Fruit fly (Drosophila melanogaster) whole organism, embryonic: ENCODE data around the gene CG42784.
A peak's percentile ranks its signal among the peaks of the same experiment; 100 is the strongest.

ENCODE experiments used
- Antp ChIP-seq: fragments of 200-800 bp; sonication (Bioruptor generic); optimal IDR thresholded peaks from 3 replicates; lab custom pipeline; 2016; ENCODE audit warnings: missing biosample characterization, missing genetic modification characterization
- Bteb2 ChIP-seq: fragments of 200-800 bp; sonication (Bioruptor generic); optimal IDR thresholded peaks from 2 replicates; lab custom pipeline; 2016; ENCODE audit warnings: missing biosample characterization, missing genetic modification characterization
- CG11560 ChIP-seq: fragments of 200-800 bp; sonication (Bioruptor generic); IDR thresholded peaks from 3 replicates; pipeline ENCODE4 v1.3.6; 2022; ENCODE audit warnings: missing biosample characterization, missing genetic modification characterization
- CG11696 ChIP-seq: fragments of 200-800 bp; sonication (Bioruptor generic); IDR thresholded peaks from 2 replicates; pipeline ENCODE4 v1.3.6; 2022; ENCODE audit warnings: missing biosample characterization, missing genetic modification characterization
- CG14014 ChIP-seq: fragments of 200-800 bp; sonication (Bioruptor generic); IDR thresholded peaks from 2 replicates; pipeline ENCODE4 v1.3.6; 2022; ENCODE audit warnings: missing biosample characterization, missing genetic modification characterization
- CG15011 ChIP-seq: fragments of 200-800 bp; sonication (Bioruptor generic); optimal IDR thresholded peaks from 3 replicates; lab custom pipeline; 2018; ENCODE audit warnings: missing biosample characterization, mild to moderate bottlenecking, missing genetic modification characterization
- CG15514 ChIP-seq: fragments of 200-800 bp; sonication (Bioruptor generic); optimal IDR thresholded peaks from 3 replicates; lab custom pipeline; 2017; ENCODE audit warnings: missing biosample characterization, missing genetic modification characterization, mild to moderate bottlenecking, moderate library complexity, missing genetic modification reagents
- CG1647 ChIP-seq: fragments of 200-800 bp; sonication (Bioruptor generic); optimal IDR thresholded peaks from 3 replicates; lab custom pipeline; 2016; ENCODE audit warnings: missing biosample characterization, missing genetic modification characterization
- CG2712 ChIP-seq: fragments of 200-800 bp; optimal IDR thresholded peaks from 3 replicates; lab custom pipeline; 2019; ENCODE audit warnings: missing biosample characterization, mild to moderate bottlenecking, missing genetic modification characterization, moderate library complexity
- CG3163 ChIP-seq: fragments of 200-800 bp; sonication (Bioruptor generic); optimal IDR thresholded peaks from 3 replicates; lab custom pipeline; 2016; ENCODE audit warnings: missing biosample characterization, missing genetic modification characterization
- CG33557 ChIP-seq: fragments of 200-800 bp; sonication (Bioruptor generic); optimal IDR thresholded peaks from 2 replicates; lab custom pipeline; 2019; ENCODE audit warnings: missing biosample characterization, mild to moderate bottlenecking, missing genetic modification characterization, moderate library complexity
- CG4328 ChIP-seq: fragments of 200-800 bp; sonication (Bioruptor generic); optimal IDR thresholded peaks from 3 replicates; lab custom pipeline; 2017; ENCODE audit warnings: missing biosample characterization, missing genetic modification reagents, missing genetic modification characterization
- CG4404 ChIP-seq: fragments of 200-800 bp; sonication (Bioruptor generic); IDR thresholded peaks from 2 replicates; pipeline ENCODE4 v1.3.6; 2022; ENCODE audit warnings: missing biosample characterization, missing genetic modification characterization
- CG4730 ChIP-seq: fragments of 200-800 bp; sonication (Bioruptor generic); IDR thresholded peaks from 2 replicates; pipeline ENCODE4 v1.3.6; 2022; ENCODE audit warnings: missing biosample characterization, missing genetic modification characterization
- CG4820 ChIP-seq: fragments of 200-800 bp; sonication (Bioruptor generic); optimal IDR thresholded peaks from 3 replicates; lab custom pipeline; 2016; ENCODE audit warnings: missing biosample characterization, missing genetic modification characterization
- CG4854 ChIP-seq: fragments of 200-800 bp; sonication (Bioruptor generic); optimal IDR thresholded peaks from 2 replicates; lab custom pipeline; 2016; ENCODE audit warnings: missing biosample characterization, missing genetic modification characterization, inconsistent platforms
- CG6765 ChIP-seq: fragments of 200-800 bp; sonication (Bioruptor generic); optimal IDR thresholded peaks from 3 replicates; lab custom pipeline; 2017; ENCODE audit warnings: missing biosample characterization, mild to moderate bottlenecking, missing genetic modification characterization
- CG6854 ChIP-seq: fragments of 200-800 bp; sonication (Bioruptor generic); optimal IDR thresholded peaks from 3 replicates; lab custom pipeline; 2017; ENCODE audit warnings: missing biosample characterization, mild to moderate bottlenecking, missing genetic modification characterization
- CG7357 ChIP-seq: fragments of 200-800 bp; sonication (Bioruptor generic); IDR thresholded peaks from 3 replicates; pipeline ENCODE4 v1.3.6; 2022; ENCODE audit warnings: missing biosample characterization, missing genetic modification characterization
- CG7745 ChIP-seq: fragments of 200-800 bp; sonication (Bioruptor generic); optimal IDR thresholded peaks from 2 replicates; lab custom pipeline; 2018; ENCODE audit warnings: missing biosample characterization, mild to moderate bottlenecking, missing genetic modification characterization, moderate library complexity
- CG8281 ChIP-seq: fragments of 200-800 bp; sonication (Bioruptor generic); optimal IDR thresholded peaks from 2 replicates; lab custom pipeline; 2018; ENCODE audit warnings: missing biosample characterization, mild to moderate bottlenecking, missing genetic modification characterization, moderate library complexity
- Dad ChIP-seq: fragments of 200-800 bp; sonication (Bioruptor generic); optimal IDR thresholded peaks from 3 replicates; lab custom pipeline; 2016; ENCODE audit warnings: missing biosample characterization, missing genetic modification characterization
- Dfd ChIP-seq, 2 experiments: fragments of >200 bp; optimal IDR thresholded peaks; 2 replicates each; lab custom pipeline; 2017; ENCODE audit warnings: missing biosample characterization in 2 of 2, missing genetic modification characterization in 2 of 2
- ERR ChIP-seq: fragments of 200-800 bp; sonication (Bioruptor generic); optimal IDR thresholded peaks from 2 replicates; lab custom pipeline; 2016; ENCODE audit warnings: missing biosample characterization, missing genetic modification characterization
- Ets97D ChIP-seq: fragments of 200-800 bp; sonication (Bioruptor generic); optimal IDR thresholded peaks from 3 replicates; lab custom pipeline; 2016; ENCODE audit warnings: missing biosample characterization, missing genetic modification characterization
- MESR4 ChIP-seq: fragments of 200-800 bp; sonication (Bioruptor generic); optimal IDR thresholded peaks from 2 replicates; lab custom pipeline; 2018; ENCODE audit warnings: missing biosample characterization, mild to moderate bottlenecking, missing genetic modification characterization, moderate library complexity
- Spps ChIP-seq: fragments of 200-800 bp; sonication (Bioruptor generic); optimal IDR thresholded peaks from 2 replicates; lab custom pipeline; 2018; ENCODE audit warnings: missing biosample characterization, mild to moderate bottlenecking, missing genetic modification characterization
- Stat92E ChIP-seq, 3 experiments: fragments of >200 bp in 2 of 3; fragments of 200-800 bp in 1 of 3; sonication (Bioruptor generic) in 1 of 3; optimal IDR thresholded peaks; 2 replicates each; lab custom pipeline; 2017 to 2019; ENCODE audit warnings: missing biosample characterization in 3 of 3, missing genetic modification characterization in 3 of 3, mild to moderate bottlenecking in 1 of 3, moderate library complexity in 1 of 3
- Trl ChIP-seq, 3 experiments: fragments of >200 bp in 2 of 3; fragments of 200-800 bp in 1 of 3; sonication (Bioruptor generic) in 1 of 3; optimal IDR thresholded peaks; 2 replicates in 1 of 3; 3 replicates in 2 of 3; lab custom pipeline; 2016 to 2017; ENCODE audit warnings: missing biosample characterization in 1 of 3, missing genetic modification characterization in 1 of 3
- ato ChIP-seq: fragments of 200-800 bp; sonication (Bioruptor generic); IDR thresholded peaks from 2 replicates; pipeline ENCODE4 v1.3.6; 2022; ENCODE audit warnings: missing biosample characterization, missing genetic modification characterization; ENCODE audit not compliant: partially characterized antibody
- bigmax ChIP-seq: fragments of 200-800 bp; sonication (Bioruptor generic); optimal IDR thresholded peaks from 2 replicates; lab custom pipeline; 2018; ENCODE audit warnings: missing biosample characterization, mild to moderate bottlenecking, missing genetic modification characterization
- danr ChIP-seq: fragments of 200-800 bp; sonication (Bioruptor generic); IDR thresholded peaks from 2 replicates; pipeline ENCODE4 v1.3.6; 2022; ENCODE audit warnings: missing biosample characterization, missing genetic modification characterization
- dmrt99B ChIP-seq: fragments of 200-800 bp; sonication (Bioruptor generic); optimal IDR thresholded peaks from 2 replicates; lab custom pipeline; 2018; ENCODE audit warnings: missing biosample characterization, mild to moderate bottlenecking, missing genetic modification characterization, moderate library complexity
- gsb-n ChIP-seq: fragments of 200-800 bp; sonication (Bioruptor generic); optimal IDR thresholded peaks from 3 replicates; lab custom pipeline; 2018; ENCODE audit warnings: missing biosample characterization, mild to moderate bottlenecking, missing genetic modification characterization
- lbe ChIP-seq: fragments of 200-800 bp; sonication (Bioruptor generic); optimal IDR thresholded peaks from 2 replicates; lab custom pipeline; 2016; ENCODE audit warnings: missing biosample characterization, mild to moderate bottlenecking, missing genetic modification characterization
- lola ChIP-seq, 3 experiments: fragments of >200 bp in 2 of 3; fragments of 200-800 bp in 1 of 3; sonication (Bioruptor generic) in 1 of 3; optimal IDR thresholded peaks; 2 replicates each; lab custom pipeline; 2017 to 2019; ENCODE audit warnings: missing biosample characterization in 3 of 3, missing genetic modification characterization in 3 of 3, mild to moderate bottlenecking in 1 of 3, moderate library complexity in 1 of 3
- nau ChIP-seq: fragments of 200-800 bp; sonication (Bioruptor generic); optimal IDR thresholded peaks from 3 replicates; lab custom pipeline; 2017; ENCODE audit warnings: missing biosample characterization, mild to moderate bottlenecking, missing genetic modification characterization, missing genetic modification reagents
- nerfin-2 ChIP-seq: fragments of 200-800 bp; sonication (Bioruptor generic); IDR thresholded peaks from 2 replicates; pipeline ENCODE4 v1.3.6; 2022; ENCODE audit warnings: missing biosample characterization, missing genetic modification characterization; ENCODE audit not compliant: partially characterized antibody
- pho ChIP-seq: fragments of 200-800 bp; sonication (Bioruptor generic); optimal IDR thresholded peaks from 2 replicates; lab custom pipeline; 2016; ENCODE audit warnings: missing biosample characterization, missing genetic modification characterization
- schlank ChIP-seq: fragments of 200-800 bp; sonication (Bioruptor generic); optimal IDR thresholded peaks from 2 replicates; lab custom pipeline; 2018; ENCODE audit warnings: missing biosample characterization, mild to moderate bottlenecking, missing genetic modification characterization
- slou ChIP-seq: fragments of 200-800 bp; sonication (Bioruptor generic); optimal IDR thresholded peaks from 3 replicates; lab custom pipeline; 2016; ENCODE audit warnings: missing biosample characterization, missing genetic modification characterization
- so ChIP-seq: fragments of 200-800 bp; sonication (Bioruptor generic); IDR thresholded peaks from 3 replicates; pipeline ENCODE4 v1.3.6; 2022; ENCODE audit warnings: missing biosample characterization, missing genetic modification characterization
- sr ChIP-seq: fragments of 200-800 bp; sonication (Bioruptor generic); IDR thresholded peaks from 3 replicates; pipeline ENCODE4 v1.3.6; 2022; ENCODE audit warnings: missing biosample characterization, missing genetic modification characterization
- tgo ChIP-seq: fragments of 200-800 bp; sonication (Bioruptor generic); IDR thresholded peaks from 3 replicates; pipeline ENCODE4 v1.3.6; 2022; ENCODE audit warnings: missing biosample characterization, missing genetic modification characterization
- tx ChIP-seq: fragments of 200-800 bp; sonication (Bioruptor generic); optimal IDR thresholded peaks from 2 replicates; lab custom pipeline; 2016; ENCODE audit warnings: missing biosample characterization, missing genetic modification characterization
- zen2 ChIP-seq: fragments of 200-800 bp; sonication (Bioruptor generic); IDR thresholded peaks from 3 replicates; pipeline ENCODE4 v1.3.6; 2022; ENCODE audit warnings: missing biosample characterization, missing genetic modification characterization; ENCODE audit not compliant: partially characterized antibody

CG42784 gene

DNA sequence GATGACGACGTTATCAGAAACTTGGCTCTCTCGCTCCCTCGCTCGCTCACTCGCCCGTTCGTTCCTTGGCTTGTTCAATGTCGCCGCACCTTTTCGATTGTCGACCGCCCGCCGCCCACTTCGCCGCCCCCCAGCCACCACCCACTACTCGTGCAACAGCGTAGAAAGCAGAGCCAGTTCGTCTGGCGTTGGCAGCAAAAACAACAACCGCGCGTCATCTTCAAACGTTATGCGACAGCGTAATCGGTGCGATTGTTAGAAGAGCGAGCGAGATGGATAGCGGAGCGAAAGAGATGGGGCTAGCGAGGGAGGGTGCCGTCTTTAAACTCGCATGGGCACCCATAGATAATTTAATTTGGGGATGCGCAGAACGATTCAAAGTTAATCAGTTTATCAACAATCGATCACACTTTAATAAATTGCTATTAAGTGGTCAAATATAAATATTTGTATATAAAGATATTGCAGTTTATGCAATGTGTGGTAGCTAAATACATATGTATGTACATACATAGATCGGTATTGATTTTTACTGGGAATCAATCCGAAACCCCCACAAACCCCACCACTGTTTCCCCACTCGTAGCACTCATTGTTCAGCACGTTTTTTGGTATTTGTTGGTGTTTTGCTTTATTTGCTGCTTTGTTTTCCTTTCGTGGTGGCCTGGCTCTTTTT lies 99.2 kb downstream of the CG42784 start (continued):
- TF ChIP-seq CG3163 (GFP tag; lab: Kevin White, UChicago) (no peak), lbe (GFP tag; lab: Kevin White, UChicago) (peak; percentile 21), MESR4 (GFP tag; lab: Kevin White, UChicago) (no peak), CG6765 (GFP tag; lab: Kevin White, UChicago) (no peak), danr (GFP tag; lab: Robert Waterston, UW) (peak; percentile 60), gsb-n (peak; percentile 30), zen2 (GFP tag; lab: Robert Waterston, UW) (no peak), Dad (GFP tag; lab: Kevin White, UChicago) (no peak), CG7745 (tag; lab: Kevin White, UChicago) (no peak), Spps (tag; lab: Kevin White, UChicago) (no peak), Trl (optimal IDR thresholded peaks at IDR 0.05; lab: Kevin White, UChicago) (peak in 1 of 2 experiments; percentile 40), Trl (GFP tag; optimal IDR thresholded peaks at IDR 0.05; lab: Kevin White, UChicago) (no peak), Antp (GFP tag; lab: Kevin White, UChicago) (no peak), nerfin-2 (GFP tag; lab: Robert Waterston, UW) (no peak), CG14014 (GFP tag; lab: Robert Waterston, UW) (peak; percentile 53), Stat92E (GFP tag; optimal IDR thresholded peaks at IDR 0.05; lab: Kevin White, UChicago) (no peak), CG4854 (no peak), tgo (GFP tag; lab: Robert Waterston, UW) (peak; percentile 70), CG11560 (tag; lab: Robert Waterston, UW) (peak; percentile 44; the same call in 2 of the 3 replicates), CG4328 (GFP tag; lab: Kevin White, UChicago) (peak; percentile 54), CG2712 (tag; lab: Kevin White, UChicago) (peak; percentile 39), bigmax (GFP tag; lab: Kevin White, UChicago) (no peak), CG4404 (GFP tag; lab: Robert Waterston, UW) (peak; percentile 55), sr (GFP tag; lab: Robert Waterston, UW) (peak; percentile 89), CG4820 (GFP tag; lab: Kevin White, UChicago) (no peak), CG15514 (GFP tag; lab: Kevin White, UChicago) (peak; percentile 4), dmrt99B (tag; lab: Kevin White, UChicago) (peak; percentile 18), slou (GFP tag; lab: Kevin White, UChicago) (no peak), CG15011 (GFP tag; lab: Kevin White, UChicago) (no peak), Bteb2 (no peak), CG7357 (GFP tag; lab: Robert Waterston, UW) (peak; percentile 50; the same call in 1 of the 3 replicates), ERR (GFP tag; lab: Kevin White, UChicago) (no peak), CG8281 (tag; lab: Kevin White, UChicago) (no peak), tx (GFP tag; lab: Kevin White, UChicago) (no peak), schlank (tag; lab: Kevin White, UChicago) (peak; percentile 3), lola (GFP tag; optimal IDR thresholded peaks at IDR 0.05; lab: Kevin White, UChicago) (peak in 1 of 3 experiments; percentile 26), CG6854 (GFP tag; lab: Kevin White, UChicago) (peak; percentile 62), pho (GFP tag; lab: Kevin White, UChicago) (peak; percentile 32), CG33557 (GFP tag; lab: Kevin White, UChicago) (no peak), Ets97D (GFP tag; lab: Kevin White, UChicago) (no peak), CG11696 (GFP tag; lab: Robert Waterston, UW) (no peak), so (GFP tag; lab: Robert Waterston, UW) (no peak), Dfd (GFP tag; optimal IDR thresholded peaks at IDR 0.05; lab: Kevin White, UChicago) (no peak), ato (0 out of 2 replicates have a peak, but pooled peaks have one; percentile 12), nau (GFP tag; lab: Kevin White, UChicago) (no peak), CG1647 (no peak), CG4730 (GFP tag; lab: Robert Waterston, UW) (no peak)
